Fruit fly (Drosophila melanogaster) whole organism, prepupa: Measurements from ENCODE around the gene mib1.

ENCODE experiments used
- CG4318 ChIP-seq: fragments of 200-800 bp; sonication (Bioruptor generic); optimal IDR thresholded peaks from 3 replicates; lab custom pipeline; 2017; ENCODE audit warnings: missing biosample characterization, mild to moderate bottlenecking, missing genetic modification characterization
- CG8119 ChIP-seq: fragments of 200-800 bp; sonication (Bioruptor generic); IDR thresholded peaks from 3 replicates; pipeline ENCODE4 v1.3.6; 2022; ENCODE audit warnings: missing biosample characterization, missing genetic modification characterization
- Hr38 ChIP-seq: sonication (Bioruptor generic); optimal IDR thresholded peaks from 2 replicates; lab custom pipeline; 2016; ENCODE audit warnings: missing biosample characterization, missing genetic modification characterization
- Hr4 ChIP-seq: fragments of 200-800 bp; sonication (Bioruptor generic); optimal IDR thresholded peaks from 3 replicates; lab custom pipeline; 2016; ENCODE audit warnings: missing biosample characterization, missing genetic modification characterization
- fkh ChIP-seq: fragments of 200-800 bp; sonication (Bioruptor generic); optimal IDR thresholded peaks from 3 replicates; lab custom pipeline; 2017; ENCODE audit warnings: missing biosample characterization, mild to moderate bottlenecking, missing genetic modification characterization, moderate library complexity
- pdm3 ChIP-seq: fragments of 200-800 bp; sonication (Bioruptor generic); optimal IDR thresholded peaks from 3 replicates; lab custom pipeline; 2016; ENCODE audit warnings: missing biosample characterization, missing genetic modification characterization

dm6 chr3L:16004401-16005237 is 7.0 kb downstream of the mib1 start, which contains the start of the genes hzg and mRpS31:
- TF ChIP-seq CG4318 (GFP tag; lab: Kevin White, UChicago), result no peak
- peak; percentile 74; the same call in 2 of the 3 replicates for TF ChIP-seq CG8119 (GFP tag; lab: Robert Waterston, UW)
- peak; percentile 69 for TF ChIP-seq pdm3
- no peak for TF ChIP-seq Hr38 (GFP tag; lab: Kevin White, UChicago)
- TF ChIP-seq Hr4, result peak; percentile 57
- TF ChIP-seq fkh (GFP tag; lab: Kevin White, UChicago), result peak; percentile 53
